Worm (Caenorhabditis elegans) whole organism, late embryonic: ENCODE data around the gene F28F8.9.

Experiments used
- F13H6.1 ChIP-seq: sonication (generic microtip); optimal IDR thresholded peaks from 2 replicates; lab custom pipeline; 2016; ENCODE audit warnings: missing genetic modification characterization, missing compliant biosample characterization
- ceh-2 ChIP-seq: sonication (generic microtip); optimal IDR thresholded peaks from 2 replicates; lab custom pipeline; 2016; ENCODE audit warnings: missing genotype, missing genetic modification characterization, missing compliant biosample characterization
- fkh-10 ChIP-seq: fragments of 150-350 bp; optimal IDR thresholded peaks from 2 replicates; lab custom pipeline; 2014; ENCODE audit warnings: missing biosample characterization, missing genetic modification reagents, missing genetic modification characterization

DNA sequence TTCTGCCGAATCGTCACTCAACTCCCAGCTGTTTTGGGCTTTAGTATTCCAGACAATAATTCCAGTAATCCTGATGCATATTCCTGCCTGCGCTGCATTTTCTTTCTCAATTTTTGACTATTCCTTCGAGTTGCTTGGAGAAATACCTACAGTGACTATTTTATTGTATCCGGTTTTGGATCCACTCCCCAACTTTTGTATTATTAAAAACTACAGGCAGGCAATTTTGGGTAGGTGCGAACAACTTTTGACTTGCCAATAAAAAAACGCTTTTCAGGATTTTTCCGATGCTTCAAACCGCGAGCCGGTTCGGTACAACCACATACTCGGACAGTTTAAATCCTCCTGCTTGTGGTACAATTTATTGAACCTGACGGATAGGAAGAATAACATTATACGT, 36.1 kb upstream of the F28F8.9 start:
- TF ChIP-seq ceh-2 (tag; lab: Kevin White, UChicago) (no peak), fkh-10 (no peak), F13H6.1 (no peak)
